Fruit fly (Drosophila melanogaster) whole organism, prepupa: Measurements from ENCODE around the gene CG14551.

Source experiments
- Blimp-1 ChIP-seq: fragments of 200-800 bp; sonication (Bioruptor generic); optimal IDR thresholded peaks from 3 replicates; lab custom pipeline; 2017; ENCODE audit warnings: missing biosample characterization, missing genetic modification characterization, mild to moderate bottlenecking, moderate library complexity, missing genetic modification reagents
- CG11294 ChIP-seq: fragments of 200-800 bp; sonication (Bioruptor generic); IDR thresholded peaks from 2 replicates; pipeline ENCODE4 v1.3.6; 2022; ENCODE audit warnings: missing biosample characterization, missing genetic modification characterization
- CG11762 ChIP-seq: fragments of 200-800 bp; sonication (Bioruptor generic); optimal IDR thresholded peaks from 3 replicates; lab custom pipeline; 2016; ENCODE audit warnings: missing biosample characterization, missing genetic modification characterization; ENCODE audit not compliant: insufficient read depth
- CG11902 ChIP-seq: fragments of 200-800 bp; sonication (Bioruptor generic); optimal IDR thresholded peaks from 3 replicates; lab custom pipeline; 2016; ENCODE audit warnings: missing biosample characterization, missing genetic modification characterization
- CG15336 ChIP-seq: fragments of 200-800 bp; sonication (Bioruptor generic); IDR thresholded peaks from 2 replicates; pipeline ENCODE4 v1.3.6; 2022; ENCODE audit warnings: missing biosample characterization, missing genetic modification characterization
- CG16779 ChIP-seq: fragments of 200-800 bp; sonication (Bioruptor generic); optimal IDR thresholded peaks from 3 replicates; lab custom pipeline; 2017; ENCODE audit warnings: missing biosample characterization, mild to moderate bottlenecking, missing genetic modification characterization
- CG3032 ChIP-seq: fragments of 200-800 bp; optimal IDR thresholded peaks from 2 replicates; lab custom pipeline; 2019; ENCODE audit warnings: missing biosample characterization, mild to moderate bottlenecking, missing genetic modification characterization, moderate library complexity
- CG31627 ChIP-seq: fragments of 200-800 bp; sonication (Bioruptor generic); optimal IDR thresholded peaks from 3 replicates; lab custom pipeline; 2016; ENCODE audit warnings: missing biosample characterization, missing genetic modification characterization
- CG32006 ChIP-seq: fragments of 200-800 bp; sonication (Bioruptor generic); optimal IDR thresholded peaks from 3 replicates; lab custom pipeline; 2017; ENCODE audit warnings: missing biosample characterization, mild to moderate bottlenecking, missing genetic modification characterization
- CG34406 ChIP-seq: fragments of 200-800 bp; sonication (Bioruptor generic); optimal IDR thresholded peaks from 3 replicates; lab custom pipeline; 2016; ENCODE audit warnings: missing biosample characterization, missing genetic modification characterization
- CG3919 ChIP-seq: fragments of 200-800 bp; sonication (Bioruptor generic); optimal IDR thresholded peaks from 3 replicates; lab custom pipeline; 2016; ENCODE audit warnings: missing biosample characterization, missing genetic modification characterization
- CG4318 ChIP-seq: fragments of 200-800 bp; sonication (Bioruptor generic); optimal IDR thresholded peaks from 3 replicates; lab custom pipeline; 2017; ENCODE audit warnings: missing biosample characterization, mild to moderate bottlenecking, missing genetic modification characterization
- CG6163 ChIP-seq: fragments of 200-800 bp; sonication (Bioruptor generic); IDR thresholded peaks from 3 replicates; pipeline ENCODE4 v1.3.6; 2022; ENCODE audit warnings: missing biosample characterization, missing genetic modification characterization
- CG6792 ChIP-seq: fragments of 200-800 bp; sonication (Bioruptor generic); optimal IDR thresholded peaks from 3 replicates; lab custom pipeline; 2016; ENCODE audit warnings: missing biosample characterization, missing genetic modification characterization
- CG6808 ChIP-seq: fragments of 200-800 bp; sonication (Bioruptor generic); optimal IDR thresholded peaks from 3 replicates; lab custom pipeline; 2017; ENCODE audit warnings: missing biosample characterization, missing genetic modification characterization, mild to moderate bottlenecking, moderate library complexity, missing genetic modification reagents
- CG6854 ChIP-seq: fragments of 200-800 bp; sonication (Bioruptor generic); optimal IDR thresholded peaks from 2 replicates; lab custom pipeline; 2017; ENCODE audit warnings: missing biosample characterization, mild to moderate bottlenecking, missing genetic modification characterization
- CG7368 ChIP-seq: fragments of 200-800 bp; sonication (Bioruptor generic); optimal IDR thresholded peaks from 3 replicates; lab custom pipeline; 2016; ENCODE audit warnings: missing biosample characterization, missing genetic modification characterization
- CG8119 ChIP-seq: fragments of 200-800 bp; sonication (Bioruptor generic); IDR thresholded peaks from 3 replicates; pipeline ENCODE4 v1.3.6; 2022; ENCODE audit warnings: missing biosample characterization, missing genetic modification characterization
- CG8319 ChIP-seq: fragments of 200-800 bp; sonication (Bioruptor generic); optimal IDR thresholded peaks from 3 replicates; lab custom pipeline; 2016; ENCODE audit warnings: missing biosample characterization, missing genetic modification characterization
- CG8632 ChIP-seq: fragments of 200-800 bp; sonication (Bioruptor generic); optimal IDR thresholded peaks from 3 replicates; lab custom pipeline; 2016; ENCODE audit warnings: missing biosample characterization, missing genetic modification characterization
- CG9139 ChIP-seq: fragments of 200-800 bp; sonication (Bioruptor generic); optimal IDR thresholded peaks from 3 replicates; lab custom pipeline; 2017; ENCODE audit warnings: missing biosample characterization, mild to moderate bottlenecking, missing genetic modification characterization
- Eip75B ChIP-seq: fragments of 200-800 bp; sonication (Bioruptor generic); optimal IDR thresholded peaks from 3 replicates; lab custom pipeline; 2016; ENCODE audit warnings: missing biosample characterization, missing genetic modification characterization
- Eip78C ChIP-seq: fragments of 200-800 bp; sonication (Bioruptor generic); peaks from one replicate; lab custom pipeline; 2016; ENCODE audit warnings: missing biosample characterization, missing genetic modification characterization
- Eip93F ChIP-seq: fragments of 200-800 bp; sonication (Bioruptor generic); optimal IDR thresholded peaks from 2 replicates; lab custom pipeline; 2016; ENCODE audit warnings: missing biosample characterization, mild to moderate bottlenecking, missing genetic modification characterization
- Ets21C ChIP-seq: fragments of 200-800 bp; sonication (Bioruptor generic); optimal IDR thresholded peaks from 3 replicates; lab custom pipeline; 2016; ENCODE audit warnings: missing biosample characterization, missing genetic modification characterization
- Ets96B ChIP-seq: fragments of 200-800 bp; optimal IDR thresholded peaks from 2 replicates; lab custom pipeline; 2019; ENCODE audit warnings: missing biosample characterization, mild to moderate bottlenecking, missing genetic modification characterization, moderate library complexity
- Gug ChIP-seq: fragments of 200-800 bp; sonication (Bioruptor generic); IDR thresholded peaks from 2 replicates; pipeline ENCODE4 v1.3.6; 2022; ENCODE audit warnings: missing biosample characterization, missing genetic modification characterization
- Hr38 ChIP-seq: sonication (Bioruptor generic); optimal IDR thresholded peaks from 2 replicates; lab custom pipeline; 2016; ENCODE audit warnings: missing biosample characterization, missing genetic modification characterization
- Hr4 ChIP-seq: fragments of 200-800 bp; sonication (Bioruptor generic); optimal IDR thresholded peaks from 3 replicates; lab custom pipeline; 2016; ENCODE audit warnings: missing biosample characterization, missing genetic modification characterization
- Met ChIP-seq: fragments of 200-800 bp; sonication (Bioruptor generic); optimal IDR thresholded peaks from 3 replicates; lab custom pipeline; 2016; ENCODE audit warnings: missing biosample characterization, missing genetic modification characterization
- OdsH ChIP-seq: fragments of 200-800 bp; sonication (Bioruptor generic); optimal IDR thresholded peaks from 3 replicates; lab custom pipeline; 2016; ENCODE audit warnings: missing biosample characterization, missing genetic modification characterization
- Smox ChIP-seq: fragments of 200-800 bp; sonication (Bioruptor generic); optimal IDR thresholded peaks from 3 replicates; lab custom pipeline; 2016; ENCODE audit warnings: missing biosample characterization, missing genetic modification characterization
- Sox102F ChIP-seq: fragments of 200-800 bp; sonication (Bioruptor generic); optimal IDR thresholded peaks from 2 replicates; lab custom pipeline; 2016; ENCODE audit warnings: missing biosample characterization, mild to moderate bottlenecking, missing genetic modification characterization
- Sox14 ChIP-seq: fragments of 200-800 bp; sonication (Bioruptor generic); optimal IDR thresholded peaks from 3 replicates; lab custom pipeline; 2016; ENCODE audit warnings: missing biosample characterization, missing genetic modification characterization
- Sox15 ChIP-seq: fragments of 200-800 bp; sonication (Bioruptor generic); optimal IDR thresholded peaks from 3 replicates; lab custom pipeline; 2016; ENCODE audit warnings: missing biosample characterization, missing genetic modification characterization
- acj6 ChIP-seq: fragments of 200-800 bp; sonication (Bioruptor generic); optimal IDR thresholded peaks from 3 replicates; lab custom pipeline; 2016; ENCODE audit warnings: missing biosample characterization, missing genetic modification characterization
- cyc ChIP-seq: fragments of 200-800 bp; sonication (Bioruptor generic); optimal IDR thresholded peaks from 3 replicates; lab custom pipeline; 2016; ENCODE audit warnings: missing biosample characterization, missing genetic modification characterization
- dac ChIP-seq: fragments of 200-800 bp; sonication (Bioruptor generic); optimal IDR thresholded peaks from 2 replicates; lab custom pipeline; 2017; ENCODE audit warnings: missing biosample characterization, mild to moderate bottlenecking, missing genetic modification characterization
- dsx ChIP-seq: fragments of 200-800 bp; optimal IDR thresholded peaks from 3 replicates; lab custom pipeline; 2019; ENCODE audit warnings: missing biosample characterization, mild to moderate bottlenecking, missing genetic modification characterization, moderate library complexity; ENCODE audit not compliant: poor library complexity, severe bottlenecking
- eg ChIP-seq: fragments of 200-800 bp; sonication (Bioruptor generic); IDR thresholded peaks from 3 replicates; pipeline ENCODE4 v1.3.6; 2022; ENCODE audit warnings: missing biosample characterization, missing genetic modification characterization
- esn ChIP-seq: fragments of 200-800 bp; sonication (Bioruptor generic); optimal IDR thresholded peaks from 2 replicates; lab custom pipeline; 2016; ENCODE audit warnings: missing biosample characterization, mild to moderate bottlenecking, missing genetic modification characterization, moderate library complexity
- fd59A ChIP-seq: fragments of 200-800 bp; sonication (Bioruptor generic); optimal IDR thresholded peaks from 2 replicates; lab custom pipeline; 2017; ENCODE audit warnings: missing biosample characterization, mild to moderate bottlenecking, missing genetic modification characterization, missing genetic modification reagents
- fkh ChIP-seq: fragments of 200-800 bp; sonication (Bioruptor generic); optimal IDR thresholded peaks from 3 replicates; lab custom pipeline; 2017; ENCODE audit warnings: missing biosample characterization, mild to moderate bottlenecking, missing genetic modification characterization, moderate library complexity
- lz ChIP-seq: fragments of 200-800 bp; sonication (Bioruptor generic); optimal IDR thresholded peaks from 3 replicates; lab custom pipeline; 2016; ENCODE audit warnings: missing biosample characterization, missing genetic modification characterization
- net ChIP-seq: fragments of 200-800 bp; sonication (Bioruptor generic); optimal IDR thresholded peaks from 3 replicates; lab custom pipeline; 2016; ENCODE audit warnings: missing biosample characterization, missing genetic modification characterization
- pdm3 ChIP-seq: fragments of 200-800 bp; sonication (Bioruptor generic); optimal IDR thresholded peaks from 3 replicates; lab custom pipeline; 2016; ENCODE audit warnings: missing biosample characterization, missing genetic modification characterization
- salr ChIP-seq, 2 experiments: fragments of 200-800 bp; sonication (Bioruptor generic); optimal IDR thresholded peaks; 3 replicates each; lab custom pipeline; 2016 to 2018; ENCODE audit warnings: missing biosample characterization in 2 of 2, missing genetic modification characterization in 2 of 2, mild to moderate bottlenecking in 1 of 2
- spab ChIP-seq: fragments of 200-800 bp; sonication (Bioruptor generic); optimal IDR thresholded peaks from 2 replicates; lab custom pipeline; 2017; ENCODE audit warnings: missing biosample characterization, mild to moderate bottlenecking, missing genetic modification characterization, missing genetic modification reagents
- svp ChIP-seq: fragments of 200-800 bp; sonication (Bioruptor generic); peaks from one replicate; lab custom pipeline; 2016; ENCODE audit warnings: missing biosample characterization, missing genetic modification characterization
- topi ChIP-seq: fragments of 200-800 bp; sonication (Bioruptor generic); optimal IDR thresholded peaks from 3 replicates; lab custom pipeline; 2016; ENCODE audit warnings: missing biosample characterization, missing genetic modification characterization
- vri ChIP-seq: fragments of 200-800 bp; sonication (Bioruptor generic); optimal IDR thresholded peaks from 3 replicates; lab custom pipeline; 2016; ENCODE audit warnings: missing biosample characterization, mild to moderate bottlenecking, missing genetic modification characterization

The CG14551 gene

DNA sequence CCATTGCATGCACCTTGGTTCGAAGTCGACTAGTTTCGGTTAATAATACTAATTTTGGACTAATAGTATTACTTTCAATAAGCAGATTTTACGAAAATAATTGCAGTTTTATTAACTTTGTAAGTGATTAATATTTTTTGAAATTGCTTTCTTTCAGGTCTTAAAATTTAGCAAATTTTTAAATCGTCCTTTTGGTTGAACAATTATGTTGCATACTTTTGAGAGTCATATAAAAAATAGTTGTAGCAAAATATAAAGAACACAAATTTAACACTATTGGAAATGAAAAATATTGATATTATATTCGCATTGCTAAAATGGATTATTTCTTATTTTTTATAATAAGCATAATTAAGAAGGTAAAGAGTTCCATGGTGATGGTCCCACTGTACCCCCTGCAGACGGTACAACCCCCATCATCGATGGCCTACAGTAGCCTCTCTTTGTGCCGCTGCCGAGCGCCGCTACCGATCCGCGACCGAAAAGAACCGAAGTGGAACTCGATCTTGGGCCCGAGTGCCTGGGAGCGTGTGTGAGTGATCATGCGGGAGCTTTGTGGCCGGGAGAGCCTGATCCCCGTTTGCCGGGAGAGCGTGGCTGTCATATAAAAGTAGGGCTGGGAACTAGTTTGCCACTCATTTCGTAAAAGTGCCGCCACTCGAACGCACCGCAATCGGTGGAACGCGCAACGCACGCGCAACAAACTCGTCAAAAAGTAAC is 41.5 kb downstream of the CG14551 start:
- TF ChIP-seq cyc (GFP tag; lab: Kevin White, UChicago) (peak; percentile 87), CG6808 (peak; percentile 96), Gug (GFP tag; lab: Robert Waterston, UW) (peak; percentile 66), Sox15 (peak; percentile 93), CG3919 (peak; percentile 91), CG34406 (GFP tag; lab: Kevin White, UChicago) (peak; percentile 94), Sox102F (GFP tag; lab: Kevin White, UChicago) (peak; percentile 75), vri (GFP tag; lab: Kevin White, UChicago) (peak; percentile 53), Eip75B (peak; percentile 92), Ets21C (peak; percentile 92), OdsH (GFP tag; lab: Kevin White, UChicago) (peak; percentile 92), fd59A (GFP tag; lab: Kevin White, UChicago) (peak; percentile 93), Met (GFP tag; lab: Kevin White, UChicago) (peak; percentile 95), acj6 (peak; percentile 92), CG6854 (GFP tag; lab: Kevin White, UChicago) (peak; percentile 71), fkh (GFP tag; lab: Kevin White, UChicago) (peak; percentile 54), CG31627 (GFP tag; lab: Kevin White, UChicago) (peak; percentile 93), CG6163 (GFP tag; lab: Robert Waterston, UW) (peak; percentile 62; the same call in 2 of the 3 replicates), Hr38 (GFP tag; lab: Kevin White, UChicago) (no peak), Ets96B (tag; lab: Kevin White, UChicago) (peak; percentile 94), salr (GFP tag; optimal IDR thresholded peaks at IDR 0.05; lab: Kevin White, UChicago) (peak; percentile 61 to 98), CG8119 (peak; percentile 87), CG15336 (GFP tag; lab: Robert Waterston, UW) (peak; percentile 82), CG8632 (peak; percentile 93), CG7368 (peak; percentile 78), lz (GFP tag; lab: Kevin White, UChicago) (peak; percentile 95), Eip93F (GFP tag; lab: Kevin White, UChicago) (peak; percentile 6), net (GFP tag; lab: Kevin White, UChicago) (peak; percentile 94), CG4318 (peak; percentile 96), dsx (GFP tag; lab: Kevin White, UChicago) (peak; percentile 63), CG11294 (GFP tag; lab: Robert Waterston, UW) (peak; percentile 71; the same call in 1 of the 2 replicates), Blimp-1 (GFP tag; lab: Kevin White, UChicago) (peak; percentile 87), topi (GFP tag; lab: Kevin White, UChicago) (peak; percentile 95), CG32006 (GFP tag; lab: Kevin White, UChicago) (peak; percentile 98), CG6792 (GFP tag; lab: Kevin White, UChicago) (peak; percentile 94), CG11762 (peak; percentile 91), CG3032 (tag; lab: Kevin White, UChicago) (peak; percentile 95), Smox (peak; percentile 93), svp (GFP tag; lab: Kevin White, UChicago) (peak; percentile 97), CG9139 (GFP tag; lab: Kevin White, UChicago) (peak; percentile 73), pdm3 (peak; percentile 93), Eip78C (GFP tag; lab: Kevin White, UChicago) (peak; percentile 98), CG16779 (tag; lab: Kevin White, UChicago) (peak; percentile 89), CG11902 (GFP tag; lab: Kevin White, UChicago) (peak; percentile 92), CG8319 (GFP tag; lab: Kevin White, UChicago) (peak; percentile 90), spab (GFP tag; lab: Kevin White, UChicago) (peak; percentile 96), eg (GFP tag; lab: Robert Waterston, UW) (peak; percentile 78), dac (GFP tag; lab: Kevin White, UChicago) (peak; percentile 81), Hr4 (GFP tag; lab: Kevin White, UChicago) (peak; percentile 92), esn (peak; percentile 97), Sox14 (GFP tag; lab: Kevin White, UChicago) (peak; percentile 92)
